Fruit fly (Drosophila melanogaster) whole organism, embryonic: ENCODE measurements around the gene ldbr.

Source experiments
- B-H2 ChIP-seq: fragments of 200-800 bp; sonication (Bioruptor generic); optimal IDR thresholded peaks from 2 replicates; lab custom pipeline; 2018; ENCODE audit warnings: missing biosample characterization, mild to moderate bottlenecking, missing genetic modification characterization
- Bgb ChIP-seq: fragments of 200-800 bp; sonication (Bioruptor generic); IDR thresholded peaks from 2 replicates; pipeline ENCODE4 v1.3.6; 2022; ENCODE audit warnings: missing biosample characterization, missing genetic modification characterization; ENCODE audit not compliant: partially characterized antibody
- CG10462 ChIP-seq: fragments of 200-800 bp; sonication (Bioruptor generic); optimal IDR thresholded peaks from 2 replicates; lab custom pipeline; 2016; ENCODE audit warnings: missing biosample characterization, missing genetic modification characterization
- CG10979 ChIP-seq: fragments of 200-800 bp; sonication (Bioruptor generic); optimal IDR thresholded peaks from 2 replicates; lab custom pipeline; 2018; ENCODE audit warnings: missing biosample characterization, mild to moderate bottlenecking, missing genetic modification characterization, moderate library complexity
- CG11560 ChIP-seq: fragments of 200-800 bp; sonication (Bioruptor generic); IDR thresholded peaks from 3 replicates; pipeline ENCODE4 v1.3.6; 2022; ENCODE audit warnings: missing biosample characterization, missing genetic modification characterization
- CG1233 ChIP-seq: fragments of 200-800 bp; sonication (Bioruptor generic); optimal IDR thresholded peaks from 4 replicates; lab custom pipeline; 2018; ENCODE audit warnings: missing biosample characterization, mild to moderate bottlenecking, missing genetic modification characterization
- CG12659 ChIP-seq: fragments of 200-800 bp; sonication (Bioruptor generic); optimal IDR thresholded peaks from 3 replicates; lab custom pipeline; 2017; ENCODE audit warnings: mild to moderate bottlenecking, missing biosample characterization, missing genetic modification reagents, missing genetic modification characterization
- CG13894 ChIP-seq: fragments of 200-800 bp; sonication (Bioruptor generic); optimal IDR thresholded peaks from 3 replicates; lab custom pipeline; 2018; ENCODE audit warnings: missing biosample characterization, mild to moderate bottlenecking, missing genetic modification characterization, moderate library complexity
- CG14050 ChIP-seq: fragments of 200-800 bp; sonication (Bioruptor generic); IDR thresholded peaks from 3 replicates; pipeline ENCODE4 v1.3.6; 2022; ENCODE audit warnings: missing biosample characterization, missing genetic modification characterization
- CG15696 ChIP-seq: fragments of 200-800 bp; sonication (Bioruptor generic); optimal IDR thresholded peaks from 2 replicates; lab custom pipeline; 2019; ENCODE audit warnings: missing biosample characterization, mild to moderate bottlenecking, missing genetic modification characterization, moderate library complexity
- CG17568 ChIP-seq: fragments of 200-800 bp; sonication (Bioruptor generic); optimal IDR thresholded peaks from 2 replicates; lab custom pipeline; 2018; ENCODE audit warnings: missing biosample characterization, mild to moderate bottlenecking, missing genetic modification characterization, moderate library complexity
- CG17829 ChIP-seq: fragments of 200-800 bp; optimal IDR thresholded peaks from 2 replicates; lab custom pipeline; 2019; ENCODE audit warnings: missing biosample characterization, mild to moderate bottlenecking, missing genetic modification characterization, moderate library complexity
- CG18476 ChIP-seq: fragments of 200-800 bp; sonication (Bioruptor generic); optimal IDR thresholded peaks from 2 replicates; lab custom pipeline; 2016; ENCODE audit warnings: missing biosample characterization, mild to moderate bottlenecking, missing genetic modification characterization
- CG2129 ChIP-seq: fragments of 200-800 bp; sonication (Bioruptor generic); IDR thresholded peaks from 2 replicates; pipeline ENCODE4 v1.3.6; 2022; ENCODE audit warnings: missing biosample characterization, missing genetic modification characterization; ENCODE audit not compliant: partially characterized antibody
- CG31224 ChIP-seq: fragments of 200-800 bp; sonication (Bioruptor generic); IDR thresholded peaks from 2 replicates; pipeline ENCODE4 v1.3.6; 2022; ENCODE audit warnings: missing biosample characterization, missing genetic modification characterization
- CG33557 ChIP-seq: fragments of 200-800 bp; sonication (Bioruptor generic); optimal IDR thresholded peaks from 2 replicates; lab custom pipeline; 2019; ENCODE audit warnings: missing biosample characterization, mild to moderate bottlenecking, missing genetic modification characterization, moderate library complexity
- CG3407 ChIP-seq: fragments of 200-800 bp; sonication (Bioruptor generic); optimal IDR thresholded peaks from 2 replicates; lab custom pipeline; 2018; ENCODE audit warnings: missing biosample characterization, mild to moderate bottlenecking, missing genetic modification characterization
- CG34376 ChIP-seq: fragments of 200-800 bp; sonication (Bioruptor generic); optimal IDR thresholded peaks from 2 replicates; lab custom pipeline; 2018; ENCODE audit warnings: missing biosample characterization, mild to moderate bottlenecking, missing genetic modification characterization
- CG5953 ChIP-seq: fragments of 200-800 bp; sonication (Bioruptor generic); IDR thresholded peaks from 2 replicates; pipeline ENCODE4 v1.3.6; 2022; ENCODE audit warnings: missing biosample characterization, missing genetic modification characterization
- CG7839 ChIP-seq: fragments of 200-800 bp; sonication (Bioruptor generic); optimal IDR thresholded peaks from 3 replicates; lab custom pipeline; 2018; ENCODE audit warnings: missing biosample characterization, mild to moderate bottlenecking, missing genetic modification characterization, moderate library complexity
- CG7963 ChIP-seq: fragments of 200-800 bp; sonication (Bioruptor generic); IDR thresholded peaks from 3 replicates; pipeline ENCODE4 v1.3.6; 2022; ENCODE audit warnings: missing biosample characterization, missing genetic modification characterization; ENCODE audit not compliant: partially characterized antibody
- CG8478 ChIP-seq: fragments of >200 bp; optimal IDR thresholded peaks from 2 replicates; lab custom pipeline; 2018
- CG9215 ChIP-seq: fragments of 200-800 bp; sonication (Bioruptor generic); IDR thresholded peaks from 2 replicates; pipeline ENCODE4 v1.3.6; 2022; ENCODE audit warnings: missing biosample characterization, missing genetic modification characterization
- Dek ChIP-seq: fragments of 200-800 bp; sonication (Bioruptor generic); optimal IDR thresholded peaks from 3 replicates; lab custom pipeline; 2019; ENCODE audit warnings: missing biosample characterization, mild to moderate bottlenecking, missing genetic modification characterization, moderate library complexity
- HHEX ChIP-seq: fragments of 200-800 bp; sonication (Bioruptor generic); optimal IDR thresholded peaks from 3 replicates; lab custom pipeline; 2017; ENCODE audit warnings: missing biosample characterization, mild to moderate bottlenecking, missing genetic modification characterization, missing genetic modification reagents
- Hmr ChIP-seq: fragments of 200-800 bp; sonication (Bioruptor generic); optimal IDR thresholded peaks from 3 replicates; lab custom pipeline; 2017; ENCODE audit warnings: mild to moderate bottlenecking, missing biosample characterization, missing genetic modification reagents, missing genetic modification characterization
- Hr51 ChIP-seq, 2 experiments: fragments of 200-800 bp; sonication (Bioruptor generic); optimal IDR thresholded peaks; 2 replicates in 1 of 2; 3 replicates in 1 of 2; lab custom pipeline; 2016 to 2018; ENCODE audit warnings: missing biosample characterization in 2 of 2, missing genetic modification characterization in 2 of 2, mild to moderate bottlenecking in 1 of 2, moderate library complexity in 1 of 2
- MBD-R2 ChIP-seq: fragments of 200-800 bp; sonication (Bioruptor generic); IDR thresholded peaks from 2 replicates; pipeline ENCODE4 v1.3.6; 2022; ENCODE audit warnings: missing biosample characterization, missing genetic modification characterization
- Poxn ChIP-seq: fragments of 200-800 bp; sonication (Bioruptor generic); IDR thresholded peaks from 2 replicates; pipeline ENCODE4 v1.3.6; 2022; ENCODE audit warnings: missing biosample characterization, missing genetic modification characterization
- Sox102F ChIP-seq: fragments of 200-800 bp; sonication (Bioruptor generic); optimal IDR thresholded peaks from 2 replicates; lab custom pipeline; 2018; ENCODE audit warnings: missing biosample characterization, mild to moderate bottlenecking, missing genetic modification characterization, moderate library complexity
- Trl ChIP-seq, 3 experiments: fragments of >200 bp in 2 of 3; fragments of 200-800 bp in 1 of 3; sonication (Bioruptor generic) in 1 of 3; optimal IDR thresholded peaks; 2 replicates in 1 of 3; 3 replicates in 2 of 3; lab custom pipeline; 2016 to 2017; ENCODE audit warnings: missing biosample characterization in 1 of 3, missing genetic modification characterization in 1 of 3
- amos ChIP-seq: fragments of 200-800 bp; sonication (Bioruptor generic); IDR thresholded peaks from 2 replicates; pipeline ENCODE4 v1.3.6; 2022; ENCODE audit warnings: missing biosample characterization, missing genetic modification characterization; ENCODE audit not compliant: partially characterized antibody
- chn ChIP-seq: fragments of 200-800 bp; sonication (Bioruptor generic); optimal IDR thresholded peaks from 2 replicates; lab custom pipeline; 2016; ENCODE audit warnings: missing biosample characterization, missing genetic modification characterization
- ci ChIP-seq: fragments of 200-800 bp; sonication (Bioruptor generic); IDR thresholded peaks from 3 replicates; pipeline ENCODE4 v1.3.6; 2022; ENCODE audit warnings: missing biosample characterization, missing genetic modification characterization
- corto ChIP-seq: fragments of 200-800 bp; sonication (Bioruptor generic); optimal IDR thresholded peaks from 2 replicates; lab custom pipeline; 2016; ENCODE audit warnings: missing biosample characterization, mild to moderate bottlenecking, missing genetic modification characterization, moderate library complexity
- cwo ChIP-seq: fragments of 200-800 bp; sonication (Bioruptor generic); optimal IDR thresholded peaks from 3 replicates; lab custom pipeline; 2017; ENCODE audit warnings: missing biosample characterization, missing genetic modification characterization, mild to moderate bottlenecking, moderate library complexity, missing genetic modification reagents
- dan ChIP-seq: fragments of 200-800 bp; sonication (Bioruptor generic); IDR thresholded peaks from 2 replicates; pipeline ENCODE4 v1.3.6; 2022; ENCODE audit warnings: missing biosample characterization, missing genetic modification characterization
- gem ChIP-seq: fragments of 200-800 bp; sonication (Bioruptor generic); optimal IDR thresholded peaks from 2 replicates; lab custom pipeline; 2019; ENCODE audit warnings: missing biosample characterization, mild to moderate bottlenecking, missing genetic modification characterization, moderate library complexity
- grau ChIP-seq: fragments of 200-800 bp; optimal IDR thresholded peaks from 3 replicates; lab custom pipeline; 2019; ENCODE audit warnings: missing biosample characterization, mild to moderate bottlenecking, missing genetic modification characterization, moderate library complexity
- ken ChIP-seq: fragments of 200-800 bp; sonication (Bioruptor generic); IDR thresholded peaks from 3 replicates; pipeline ENCODE4 v1.3.6; 2022; ENCODE audit warnings: missing biosample characterization, missing genetic modification characterization
- maf-S ChIP-seq: fragments of 200-800 bp; sonication (Bioruptor generic); optimal IDR thresholded peaks from 2 replicates; lab custom pipeline; 2016; ENCODE audit warnings: missing biosample characterization, missing genetic modification characterization
- pita ChIP-seq: fragments of 200-800 bp; sonication (Bioruptor generic); optimal IDR thresholded peaks from 2 replicates; lab custom pipeline; 2017; ENCODE audit warnings: missing biosample characterization, mild to moderate bottlenecking, missing genetic modification characterization
- repo ChIP-seq: fragments of 200-800 bp; sonication (Bioruptor generic); optimal IDR thresholded peaks from 2 replicates; lab custom pipeline; 2016; ENCODE audit warnings: missing biosample characterization, missing genetic modification characterization
- seq ChIP-seq: fragments of 200-800 bp; sonication (Bioruptor generic); IDR thresholded peaks from 2 replicates; pipeline ENCODE4 v1.3.6; 2022; ENCODE audit warnings: missing biosample characterization, missing genetic modification characterization
- sim ChIP-seq: fragments of 200-800 bp; sonication (Bioruptor generic); IDR thresholded peaks from 2 replicates; pipeline ENCODE4 v1.3.6; 2022; ENCODE audit warnings: missing biosample characterization, missing genetic modification characterization
- so ChIP-seq: fragments of 200-800 bp; sonication (Bioruptor generic); IDR thresholded peaks from 3 replicates; pipeline ENCODE4 v1.3.6; 2022; ENCODE audit warnings: missing biosample characterization, missing genetic modification characterization
- sob ChIP-seq: fragments of 200-800 bp; sonication (Bioruptor generic); IDR thresholded peaks from 2 replicates; pipeline ENCODE4 v1.3.6; 2022; ENCODE audit warnings: missing biosample characterization, missing genetic modification characterization
- sug ChIP-seq: fragments of 200-800 bp; optimal IDR thresholded peaks from 2 replicates; lab custom pipeline; 2019; ENCODE audit warnings: missing biosample characterization, mild to moderate bottlenecking, missing genetic modification characterization, moderate library complexity
- zfh1 ChIP-seq: fragments of 200-800 bp; sonication (Bioruptor generic); IDR thresholded peaks from 3 replicates; pipeline ENCODE4 v1.3.6; 2022; ENCODE audit warnings: missing biosample characterization, missing genetic modification characterization

Gene ldbr

dm6 chr3L:8127712-8128210 lies 6.1 kb downstream of the ldbr start, which contains the start of the genes Cds and Uba2 (continued):
- TF ChIP-seq Hmr (GFP tag; lab: Kevin White, UChicago) (no peak), Hr51 (GFP tag; optimal IDR thresholded peaks at IDR 0.05; lab: Kevin White, UChicago) (peak; percentile 87 to 93), CG17829 (tag; lab: Kevin White, UChicago) (peak; percentile 94), ci (peak; percentile 90), MBD-R2 (GFP tag; lab: Robert Waterston, UW) (peak; percentile 97), amos (peak; percentile 39; the same call in 1 of the 2 replicates), CG17568 (GFP tag; lab: Kevin White, UChicago) (no peak), CG18476 (GFP tag; lab: Kevin White, UChicago) (peak; percentile 86), sob (GFP tag; lab: Robert Waterston, UW) (peak; percentile 96), CG3407 (GFP tag; lab: Kevin White, UChicago) (peak; percentile 81), pita (GFP tag; lab: Kevin White, UChicago) (no peak), grau (tag; lab: Kevin White, UChicago) (peak; percentile 94), Sox102F (GFP tag; lab: Kevin White, UChicago) (peak; percentile 94), sug (tag; lab: Kevin White, UChicago) (peak; percentile 96), HHEX (GFP tag; lab: Kevin White, UChicago) (peak; percentile 93), Trl (optimal IDR thresholded peaks at IDR 0.05; lab: Kevin White, UChicago) (no peak), Trl (GFP tag; optimal IDR thresholded peaks at IDR 0.05; lab: Kevin White, UChicago) (peak; percentile 82), CG31224 (GFP tag; lab: Robert Waterston, UW) (peak; percentile 86), zfh1 (GFP tag; lab: Robert Waterston, UW) (peak; percentile 89), repo (GFP tag; lab: Kevin White, UChicago) (peak; percentile 64), Dek (peak; percentile 94), CG7839 (tag; lab: Kevin White, UChicago) (peak; percentile 91), CG7963 (GFP tag; lab: Robert Waterston, UW) (no peak), gem (tag; lab: Kevin White, UChicago) (peak; percentile 96), Bgb (GFP tag; lab: Robert Waterston, UW) (peak; percentile 37; the same call in 1 of the 2 replicates), corto (GFP tag; lab: Kevin White, UChicago) (peak; percentile 79), CG8478 (lab: Kevin White, UChicago) (no peak), CG11560 (peak; percentile 84), CG34376 (GFP tag; lab: Kevin White, UChicago) (peak; percentile 93), maf-S (GFP tag; lab: Kevin White, UChicago) (peak; percentile 54), CG12659 (GFP tag; lab: Kevin White, UChicago) (peak; percentile 97), cwo (GFP tag; lab: Kevin White, UChicago) (peak; percentile 83), CG33557 (GFP tag; lab: Kevin White, UChicago) (peak; percentile 84), CG13894 (tag; lab: Kevin White, UChicago) (peak; percentile 95), Poxn (GFP tag; lab: Robert Waterston, UW) (peak; percentile 81), CG9215 (GFP tag; lab: Robert Waterston, UW) (peak; percentile 93), CG15696 (tag; lab: Kevin White, UChicago) (peak; percentile 93), chn (peak; percentile 86), B-H2 (GFP tag; lab: Kevin White, UChicago) (peak; percentile 95), CG10462 (GFP tag; lab: Kevin White, UChicago) (peak; percentile 83), CG10979 (tag; lab: Kevin White, UChicago) (peak; percentile 84), CG5953 (GFP tag; lab: Robert Waterston, UW) (no peak; the same call in 1 of the 2 replicates), CG2129 (GFP tag; lab: Robert Waterston, UW) (no peak), ken (GFP tag; lab: Robert Waterston, UW) (peak; percentile 90), CG1233 (GFP tag; lab: Kevin White, UChicago) (peak; percentile 86), seq (peak; percentile 87), CG14050 (GFP tag; lab: Robert Waterston, UW) (peak; percentile 86), sim (GFP tag; lab: Robert Waterston, UW) (0 out of 2 replicates have a peak, but pooled peaks have one; percentile 28), so (GFP tag; lab: Robert Waterston, UW) (peak; percentile 79; the same call in 2 of the 3 replicates), dan (GFP tag; lab: Robert Waterston, UW) (peak; percentile 54; the same call in 1 of the 2 replicates)
